Worm (Caenorhabditis elegans): ENCODE results near the gene fbxa-153.
"Not testable (repeated sequence)": the region's sequence is repeated elsewhere in the genome, so short reads cannot be mapped to it uniquely, and the experiment has no call there.

DNA sequence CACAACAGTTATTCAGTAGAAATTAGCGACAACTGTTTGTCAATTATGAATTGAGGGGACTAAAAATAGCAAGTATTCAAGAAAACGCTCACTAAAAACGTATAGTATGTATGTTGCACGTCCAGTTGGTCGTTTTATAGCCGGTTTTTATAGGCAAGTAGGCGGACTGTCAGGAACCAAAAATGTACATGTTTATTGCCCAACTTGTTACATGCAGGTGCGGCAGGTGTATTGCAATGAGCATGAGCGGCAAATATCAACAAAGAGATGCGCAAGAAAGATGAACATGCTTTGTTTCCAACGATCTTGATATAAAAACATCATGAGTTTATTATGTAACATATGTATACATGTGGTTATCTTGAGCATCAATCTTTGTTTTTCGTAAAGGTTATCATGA is 10.4 kb downstream of the fbxa-153 start, which contains the start of gene B0391.14:
- TF ChIP-seq ama-1 (optimal IDR thresholded peaks at IDR 0.05); tra-4 (tag; optimal IDR thresholded peaks at IDR 0.05); F13C5.2 (tag; optimal IDR thresholded peaks at IDR 0.05); hnd-1 (tag; optimal IDR thresholded peaks at IDR 0.05); tbx-37 (GFP tag; conservative IDR thresholded peaks at IDR 0.05); flt-1 (GFP tag; IDR thresholded peaks at IDR 0.05); ceh-13 (GFP tag; optimal IDR thresholded peaks at IDR 0.05); sea-1 (GFP tag; conservative IDR thresholded peaks at IDR 0.05): not testable (repeated sequence)

Measured in whole organism, early embryonic.